Fruit fly (Drosophila melanogaster): Measurements from ENCODE around the gene CG1304.

dm6 chrX:20963405-20963804, 1.8 kb downstream of the CG1304 start, which contains the start of gene Ser6:
- no peak for TF ChIP-seq CTCF (optimal IDR thresholded peaks at IDR 0.05)
- no peak for TF ChIP-seq CG8478 (optimal IDR thresholded peaks at IDR 0.05)

Measured in S2 (cell line).